Worm (Caenorhabditis elegans): ENCODE results near the gene top-2.

ce11 chrII:11925203-11925602 is 50.3 kb downstream of the top-2 start:
- no peak for TF ChIP-seq ces-1 (GFP tag; optimal IDR thresholded peaks at IDR 0.05)
- TF ChIP-seq nhr-12 (tag; optimal IDR thresholded peaks at IDR 0.05): no peak
